Worm (Caenorhabditis elegans): ENCODE measurements around the gene fbxc-20.

DNA sequence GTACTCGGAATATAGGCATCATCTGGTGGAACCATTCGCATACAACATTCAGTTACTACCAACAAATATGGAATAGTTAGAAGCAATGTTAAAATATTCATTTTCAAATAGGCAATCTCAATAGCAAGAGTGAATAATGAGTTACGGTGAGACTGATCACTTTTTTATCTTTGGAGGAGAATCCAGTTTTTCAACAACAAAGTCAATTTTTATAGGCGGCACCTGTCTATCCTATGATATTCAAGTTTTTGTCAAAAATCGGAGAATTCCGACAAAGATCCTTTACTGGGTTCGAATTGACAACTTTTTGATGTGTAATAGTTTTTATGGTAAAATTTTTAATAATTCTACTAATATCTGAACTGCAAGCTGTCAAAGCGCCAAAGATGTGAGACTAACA lies 25.1 kb upstream of the fbxc-20 start, which contains the start of gene F16G10.11:
- TF ChIP-seq him-1 (tag; optimal IDR thresholded peaks at IDR 0.05): no peak
- no peak for TF ChIP-seq dao-5 (tag; optimal IDR thresholded peaks at IDR 0.05)
- TF ChIP-seq W03F9.2 (tag; optimal IDR thresholded peaks at IDR 0.05): no peak
